Worm (Caenorhabditis elegans) whole organism, mixed stage, embryonic: Measurements from ENCODE around the gene srbc-34.

ENCODE experiments used
- elt-3 ChIP-seq: fragments of 150-350 bp; optimal IDR thresholded peaks from 2 replicates; lab custom pipeline; 2014; ENCODE audit warnings: missing biosample characterization, missing genetic modification characterization
- ham-2 ChIP-seq: fragments of 200-800 bp; sonication (Bioruptor generic); optimal IDR thresholded peaks from 2 replicates; lab custom pipeline; 2018; ENCODE audit warnings: mild to moderate bottlenecking, missing genetic modification characterization, missing compliant biosample characterization
- nhr-28 ChIP-seq: fragments of 150-350 bp; optimal IDR thresholded peaks from 2 replicates; lab custom pipeline; 2014; ENCODE audit warnings: missing biosample characterization, missing genetic modification characterization
- nhr-76 ChIP-seq: sonication (generic microtip); optimal IDR thresholded peaks from 2 replicates; lab custom pipeline; 2017; ENCODE audit warnings: missing biosample characterization, missing genetic modification characterization
- pha-4 ChIP-seq: fragments of 150-350 bp; optimal IDR thresholded peaks from 2 replicates; lab custom pipeline; 2018; ENCODE audit warnings: missing biosample characterization, missing genetic modification reagents, missing genetic modification characterization
- sem-2 ChIP-seq: fragments of 200-800 bp; sonication (Bioruptor generic); optimal IDR thresholded peaks from 2 replicates; lab custom pipeline; 2018; ENCODE audit warnings: mild to moderate bottlenecking, missing genetic modification characterization, missing compliant biosample characterization
- snpc-4 ChIP-seq: fragments of 150-350 bp; optimal IDR thresholded peaks from 2 replicates; lab custom pipeline; 2014; ENCODE audit warnings: missing biosample characterization, missing genetic modification characterization
- tbx-8 ChIP-seq: fragments of 200-800 bp; sonication (Bioruptor generic); optimal IDR thresholded peaks from 2 replicates; lab custom pipeline; 2018; ENCODE audit warnings: mild to moderate bottlenecking, missing genetic modification characterization, moderate library complexity, missing compliant biosample characterization
- unc-62 ChIP-seq: fragments of 150-350 bp; optimal IDR thresholded peaks from 2 replicates; lab custom pipeline; 2014; ENCODE audit warnings: missing biosample characterization, missing genetic modification reagents, missing genetic modification characterization

ce11 chrV:20158223-20158622, 47.9 kb upstream of the srbc-34 start, which contains the start of gene F19B2.6:
- TF ChIP-seq unc-62 (no peak), ham-2 (GFP tag; lab: Kevin White, UChicago) (no peak), tbx-8 (GFP tag; lab: Kevin White, UChicago) (no peak), elt-3 (tag; lab: Kevin White, UChicago) (no peak), sem-2 (no peak), pha-4 (tag; lab: Kevin White, UChicago) (no peak), nhr-28 (no peak), snpc-4 (no peak), nhr-76 (tag; lab: Kevin White, UChicago) (no peak)
